Fruit fly (Drosophila melanogaster): ENCODE measurements around the gene omd.

omd gene

dm6 chr3R:13644778-13645660, 42.0 kb downstream of the omd start (continued):
- TF ChIP-seq CG4282 (GFP tag; optimal IDR thresholded peaks at IDR 0.05) (no peak), lilli (GFP tag; optimal IDR thresholded peaks at IDR 0.05) (peak; percentile 63), CG18764 (GFP tag; optimal IDR thresholded peaks at IDR 0.05) (no peak), CG17612 (GFP tag; IDR thresholded peaks at IDR 0.05) (no peak), CG15011 (GFP tag; optimal IDR thresholded peaks at IDR 0.05) (peak; percentile 8), gcm (GFP tag; optimal IDR thresholded peaks at IDR 0.05) (no peak), CG7745 (tag; optimal IDR thresholded peaks at IDR 0.05) (no peak), stc (GFP tag; IDR thresholded peaks at IDR 0.05) (no peak), cg (GFP tag; optimal IDR thresholded peaks at IDR 0.05) (peak; percentile 92), CG6813 (GFP tag; optimal IDR thresholded peaks at IDR 0.05) (peak; percentile 59), CG12104 (GFP tag; optimal IDR thresholded peaks at IDR 0.05) (no peak), CG10431 (GFP tag; optimal IDR thresholded peaks at IDR 0.05) (no peak), Adf1 (GFP tag; IDR thresholded peaks at IDR 0.05) (no peak; the same call in 1 of the 2 replicates), Aef1 (GFP tag; IDR thresholded peaks at IDR 0.05) (no peak), ems (GFP tag; optimal IDR thresholded peaks at IDR 0.05) (peak; percentile 39), Dll (GFP tag; IDR thresholded peaks at IDR 0.05; ENCODE audit: partially characterized antibody) (peak; percentile 43; the same call in 1 of the 4 replicates), CG10654 (GFP tag; optimal IDR thresholded peaks at IDR 0.05) (no peak), CG10147 (GFP tag; optimal IDR thresholded peaks at IDR 0.05) (peak; percentile 43), Dbx (GFP tag; IDR thresholded peaks at IDR 0.05) (peak; percentile 44; the same call in 1 of the 3 replicates), ase (GFP tag; IDR thresholded peaks at IDR 0.05) (no peak), Hand (GFP tag; optimal IDR thresholded peaks at IDR 0.05) (no peak), CG31388 (GFP tag; optimal IDR thresholded peaks at IDR 0.05) (no peak), Oaz (GFP tag; IDR thresholded peaks at IDR 0.05) (no peak), CG11247 (GFP tag; IDR thresholded peaks at IDR 0.05) (no peak), CG11695 (GFP tag; IDR thresholded peaks at IDR 0.05) (peak; percentile 42; the same call in 1 of the 3 replicates), Med (GFP tag) (peak; percentile 76), Xrp1 (GFP tag; IDR thresholded peaks at IDR 0.05) (peak; percentile 59; the same call in 1 of the 2 replicates), Atf6 (GFP tag; IDR thresholded peaks at IDR 0.05) (peak; percentile 59; the same call in 1 of the 2 replicates), chif (GFP tag; optimal IDR thresholded peaks at IDR 0.05) (no peak), psq (GFP tag; optimal IDR thresholded peaks at IDR 0.05) (no peak), nau (GFP tag; optimal IDR thresholded peaks at IDR 0.05) (peak; percentile 39), vfl (GFP tag; optimal IDR thresholded peaks at IDR 0.05) (peak; percentile 32), CG12769 (tag; optimal IDR thresholded peaks at IDR 0.05) (peak; percentile 17), CG4707 (GFP tag; optimal IDR thresholded peaks at IDR 0.05) (no peak), vvl (GFP tag; IDR thresholded peaks at IDR 0.05) (no peak; the same call in 1 of the 2 replicates), CHES-1-like (GFP tag; optimal IDR thresholded peaks at IDR 0.05) (peak; percentile 40), crol (GFP tag; IDR thresholded peaks at IDR 0.05) (peak; percentile 89), Nf-YA (GFP tag; IDR thresholded peaks at IDR 0.05) (no peak), Pdp1 (GFP tag; optimal IDR thresholded peaks at IDR 0.05) (peak in 1 of 2 experiments; percentile 84), cas (GFP tag; IDR thresholded peaks at IDR 0.05) (no peak; the same call in 1 of the 2 replicates), D19A (tag; optimal IDR thresholded peaks at IDR 0.05) (peak; percentile 25), sim (GFP tag; IDR thresholded peaks at IDR 0.05) (0 out of 2 replicates have a peak, but pooled peaks have one; percentile 5), nerfin-1 (tag; optimal IDR thresholded peaks at IDR 0.05) (peak; percentile 5), CG16863 (GFP tag; optimal IDR thresholded peaks at IDR 0.05) (no peak), Tbp (GFP tag; optimal IDR thresholded peaks at IDR 0.05) (no peak), CG32532 (GFP tag; IDR thresholded peaks at IDR 0.05) (peak; percentile 56; the same call in 1 of the 2 replicates), aop (GFP tag; IDR thresholded peaks at IDR 0.05) (no peak), Kr (GFP tag; optimal IDR thresholded peaks at IDR 0.05) (no peak), E2f2 (GFP tag; IDR thresholded peaks at IDR 0.05) (peak; percentile 33; the same call in 1 of the 2 replicates)
